Worm (Caenorhabditis elegans): Measurements from ENCODE around the gene cnp-3.

DNA sequence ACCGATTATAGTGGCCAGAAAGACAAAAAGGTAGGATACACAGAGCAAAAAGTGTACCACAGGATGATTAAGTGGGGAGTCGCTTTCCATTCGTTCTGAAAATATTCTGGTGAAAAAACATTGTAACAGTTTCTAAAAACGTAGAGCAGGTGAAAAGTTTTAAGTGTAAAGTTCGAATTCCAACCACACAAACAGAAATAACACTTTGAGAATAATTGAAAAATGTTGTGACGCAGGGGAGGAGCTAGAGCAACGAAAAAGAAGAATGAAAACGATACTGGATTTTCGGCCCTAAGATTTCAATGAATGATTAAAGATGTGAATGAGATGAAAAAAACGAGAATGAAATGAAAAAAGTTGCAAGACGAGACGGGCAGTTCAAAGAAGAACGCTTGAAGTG lies 20.0 kb upstream of the cnp-3 start, which contains the start of gene npr-21:
- TF ChIP-seq hlh-4 (tag; optimal IDR thresholded peaks at IDR 0.05) (no peak), fkh-8 (tag; optimal IDR thresholded peaks at IDR 0.05) (no peak), ceh-82 (tag; optimal IDR thresholded peaks at IDR 0.05) (no peak), egl-27 (tag; optimal IDR thresholded peaks at IDR 0.05) (no peak), elt-3 (tag; optimal IDR thresholded peaks at IDR 0.05) (no peak), dpl-1 (GFP tag; optimal IDR thresholded peaks at IDR 0.05) (no peak), lin-13 (GFP tag; optimal IDR thresholded peaks at IDR 0.05) (no peak), mep-1 (tag; optimal IDR thresholded peaks at IDR 0.05) (no peak), nhr-77 (tag; optimal IDR thresholded peaks at IDR 0.05) (no peak), ztf-11 (tag; optimal IDR thresholded peaks at IDR 0.05) (no peak), lsy-2 (tag; optimal IDR thresholded peaks at IDR 0.05) (no peak), jun-1 (tag; optimal IDR thresholded peaks at IDR 0.05) (no peak), ces-1 (GFP tag; optimal IDR thresholded peaks at IDR 0.05) (no peak), snpc-4 (tag; optimal IDR thresholded peaks at IDR 0.05) (no peak)

All from whole organism, L1 larva.